Worm (Caenorhabditis elegans) whole organism, L3 larva: ENCODE measurements around the gene Y116A8C.43.

ENCODE experiments used
- R02D3.7 ChIP-seq: fragments of 150-350 bp; optimal IDR thresholded peaks from 2 replicates; lab custom pipeline; 2014; ENCODE audit warnings: missing biosample characterization, missing genetic modification characterization
- ceh-28 ChIP-seq: fragments of 150-350 bp; optimal IDR thresholded peaks from 2 replicates; lab custom pipeline; 2014; ENCODE audit warnings: missing biosample characterization, missing genetic modification reagents, missing genetic modification characterization
- ceh-82 ChIP-seq: fragments of 150-350 bp; optimal IDR thresholded peaks from 2 replicates; lab custom pipeline; 2014; ENCODE audit warnings: missing biosample characterization, missing genetic modification characterization
- ceh-9 ChIP-seq: sonication (generic microtip); optimal IDR thresholded peaks from 2 replicates; lab custom pipeline; 2018; ENCODE audit warnings: missing biosample characterization, missing genetic modification characterization
- daf-12 ChIP-seq: fragments of 150-350 bp; optimal IDR thresholded peaks from 2 replicates; lab custom pipeline; 2014; ENCODE audit warnings: missing biosample characterization, missing genetic modification reagents, missing genetic modification characterization
- egl-27 ChIP-seq: sonication (generic microtip); optimal IDR thresholded peaks from 4 replicates; lab custom pipeline; 2017; ENCODE audit warnings: missing biosample characterization, missing genetic modification reagents, missing genetic modification characterization
- elt-1 ChIP-seq: fragments of 150-350 bp; optimal IDR thresholded peaks from 2 replicates; lab custom pipeline; 2014; ENCODE audit warnings: missing biosample characterization, missing genetic modification characterization
- elt-2 ChIP-seq: sonication (generic microtip); optimal IDR thresholded peaks from 2 replicates; lab custom pipeline; 2016; ENCODE audit warnings: missing genetic modification reagents, mild to moderate bottlenecking, missing genetic modification characterization, missing compliant biosample characterization
- eor-1 ChIP-seq, 2 experiments: fragments of 150-350 bp; optimal IDR thresholded peaks; 2 replicates each; lab custom pipeline; 2014 to 2018; ENCODE audit warnings: missing biosample characterization in 2 of 2, missing genetic modification characterization in 2 of 2
- fkh-10 ChIP-seq: sonication (generic microtip); optimal IDR thresholded peaks from 2 replicates; lab custom pipeline; 2017; ENCODE audit warnings: missing biosample characterization, missing genetic modification reagents, missing genetic modification characterization
- fos-1 ChIP-seq: fragments of 150-350 bp; optimal IDR thresholded peaks from 2 replicates; lab custom pipeline; 2014; ENCODE audit warnings: missing biosample characterization, missing genetic modification characterization
- hmg-11 ChIP-seq: sonication (generic microtip); optimal IDR thresholded peaks from 2 replicates; lab custom pipeline; 2016; ENCODE audit warnings: missing genetic modification characterization, missing compliant biosample characterization
- jun-1 ChIP-seq: fragments of 150-350 bp; optimal IDR thresholded peaks from 2 replicates; lab custom pipeline; 2014; ENCODE audit warnings: missing biosample characterization, missing genetic modification reagents, missing genetic modification characterization
- lin-15B ChIP-seq: fragments of 150-350 bp; optimal IDR thresholded peaks from 2 replicates; lab custom pipeline; 2014; ENCODE audit warnings: missing biosample characterization, missing genetic modification characterization
- lin-39 ChIP-seq: fragments of 150-350 bp; optimal IDR thresholded peaks from 2 replicates; lab custom pipeline; 2018; ENCODE audit warnings: missing biosample characterization, missing genetic modification reagents, missing genetic modification characterization
- mml-1 ChIP-seq: fragments of 150-350 bp; sonication (generic microtip); optimal IDR thresholded peaks from 3 replicates; lab custom pipeline; 2014; ENCODE audit warnings: missing biosample characterization, missing genetic modification characterization
- nfya-1 ChIP-seq: sonication (generic microtip); optimal IDR thresholded peaks from 2 replicates; lab custom pipeline; 2017; ENCODE audit warnings: missing genetic modification characterization, mild to moderate bottlenecking, missing compliant biosample characterization, antibody characterized with exemption, moderate library complexity; ENCODE audit not compliant: insufficient read depth
- nhr-11 ChIP-seq: fragments of 150-350 bp; optimal IDR thresholded peaks from 2 replicates; lab custom pipeline; 2014; ENCODE audit warnings: missing biosample characterization, missing genetic modification characterization
- nhr-12 ChIP-seq: fragments of 150-350 bp; optimal IDR thresholded peaks from 2 replicates; lab custom pipeline; 2014; ENCODE audit warnings: missing biosample characterization, missing genetic modification characterization
- nhr-237 ChIP-seq: fragments of 150-350 bp; optimal IDR thresholded peaks from 2 replicates; lab custom pipeline; 2014; ENCODE audit warnings: missing biosample characterization, missing genetic modification characterization
- nhr-67 ChIP-seq: fragments of 150-350 bp; optimal IDR thresholded peaks from 2 replicates; lab custom pipeline; 2014; ENCODE audit warnings: missing biosample characterization, missing genetic modification characterization
- nhr-77 ChIP-seq: fragments of 150-350 bp; optimal IDR thresholded peaks from 2 replicates; lab custom pipeline; 2014; ENCODE audit warnings: missing biosample characterization, missing genetic modification characterization
- pha-4 ChIP-seq: fragments of 150-350 bp; optimal IDR thresholded peaks from 2 replicates; lab custom pipeline; 2014; ENCODE audit warnings: missing biosample characterization, missing genetic modification reagents, missing genetic modification characterization
- pqm-1 ChIP-seq: fragments of 150-350 bp; optimal IDR thresholded peaks from 2 replicates; lab custom pipeline; 2017; ENCODE audit warnings: missing biosample characterization, missing genetic modification characterization, inconsistent platforms
- sea-2 ChIP-seq: fragments of 150-350 bp; sonication (generic microtip); optimal IDR thresholded peaks from 4 replicates; lab custom pipeline; 2014; ENCODE audit warnings: missing biosample characterization, missing genetic modification reagents, missing genetic modification characterization
- skn-1 ChIP-seq: fragments of 150-350 bp; optimal IDR thresholded peaks from 2 replicates; lab custom pipeline; 2014; ENCODE audit warnings: missing biosample characterization, missing genetic modification characterization
- snpc-4 ChIP-seq: fragments of 150-350 bp; optimal IDR thresholded peaks from 2 replicates; lab custom pipeline; 2014; ENCODE audit warnings: missing biosample characterization, missing genetic modification characterization
- tbx-2 ChIP-seq: sonication (generic microtip); optimal IDR thresholded peaks from 2 replicates; lab custom pipeline; 2016; ENCODE audit warnings: mild to moderate bottlenecking, missing genetic modification characterization, missing compliant biosample characterization
- unc-62 ChIP-seq: fragments of 150-350 bp; sonication (generic microtip); optimal IDR thresholded peaks from 4 replicates; lab custom pipeline; 2014; ENCODE audit warnings: missing biosample characterization, missing genetic modification reagents, missing genetic modification characterization

Y116A8C.43 gene

DNA sequence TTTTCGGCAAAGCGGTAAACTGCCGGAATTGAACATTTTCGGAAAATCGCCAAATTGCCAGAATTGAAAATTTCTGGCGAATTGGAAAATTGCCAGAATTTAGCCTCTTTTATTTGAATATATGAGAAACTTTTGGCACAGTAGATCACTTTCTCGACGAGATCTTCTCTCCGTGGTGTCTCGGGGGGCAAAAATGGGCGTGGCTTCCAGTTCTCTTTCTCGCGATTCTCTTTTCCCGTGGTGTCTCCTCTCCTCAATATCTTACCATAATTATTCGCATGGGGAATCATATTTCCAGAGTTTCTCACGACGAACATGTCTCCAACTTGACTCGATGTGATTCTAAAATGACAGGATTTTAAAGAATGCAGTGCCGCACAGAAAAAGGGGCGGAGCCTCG, 10.5 kb downstream of the Y116A8C.43 start:
- TF ChIP-seq egl-27 (tag; lab: Kevin White, UChicago) (no peak), ceh-28 (tag; lab: Kevin White, UChicago) (no peak), nhr-237 (tag; lab: Kevin White, UChicago) (no peak), snpc-4 (tag; lab: Kevin White, UChicago) (no peak), nhr-11 (tag; lab: Kevin White, UChicago) (no peak), nhr-77 (no peak), unc-62 (GFP tag; lab: Kevin White, UChicago) (no peak), lin-39 (tag; lab: Kevin White, UChicago) (no peak), mml-1 (tag; lab: Kevin White, UChicago) (no peak), elt-1 (tag; lab: Kevin White, UChicago) (no peak), jun-1 (tag; lab: Kevin White, UChicago) (no peak), fos-1 (tag; lab: Kevin White, UChicago) (no peak), R02D3.7 (tag; lab: Kevin White, UChicago) (no peak), skn-1 (tag; lab: Kevin White, UChicago) (no peak), hmg-11 (tag; lab: Kevin White, UChicago) (no peak)

DNA sequence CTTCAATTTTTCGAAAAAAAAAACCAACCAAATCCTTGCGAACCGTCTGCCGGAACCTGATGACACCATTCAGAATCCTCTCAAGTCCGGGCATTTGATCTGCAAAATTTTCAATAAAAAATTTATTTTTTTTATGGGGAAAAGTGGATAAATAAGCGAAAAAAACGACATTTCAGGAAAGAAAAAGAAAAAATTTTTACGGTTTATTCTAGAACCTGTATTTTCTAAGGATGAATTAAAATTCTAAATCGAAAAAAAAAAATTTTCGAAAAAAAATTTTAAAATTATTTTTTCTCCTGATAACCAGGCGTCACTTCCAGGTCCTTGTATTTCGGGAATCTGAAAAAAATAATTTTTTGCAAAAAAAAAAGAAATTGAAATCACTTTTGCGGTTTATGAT, 11.5 kb downstream of the Y116A8C.43 start, which contains the start of gene bca-2:
bca-2 (minus strand) TSS at position 101 of the 400 bp plus-strand sequence.
- no peak for TF ChIP-seq ceh-9
- TF ChIP-seq, all 47 proteins: peak for 0

DNA sequence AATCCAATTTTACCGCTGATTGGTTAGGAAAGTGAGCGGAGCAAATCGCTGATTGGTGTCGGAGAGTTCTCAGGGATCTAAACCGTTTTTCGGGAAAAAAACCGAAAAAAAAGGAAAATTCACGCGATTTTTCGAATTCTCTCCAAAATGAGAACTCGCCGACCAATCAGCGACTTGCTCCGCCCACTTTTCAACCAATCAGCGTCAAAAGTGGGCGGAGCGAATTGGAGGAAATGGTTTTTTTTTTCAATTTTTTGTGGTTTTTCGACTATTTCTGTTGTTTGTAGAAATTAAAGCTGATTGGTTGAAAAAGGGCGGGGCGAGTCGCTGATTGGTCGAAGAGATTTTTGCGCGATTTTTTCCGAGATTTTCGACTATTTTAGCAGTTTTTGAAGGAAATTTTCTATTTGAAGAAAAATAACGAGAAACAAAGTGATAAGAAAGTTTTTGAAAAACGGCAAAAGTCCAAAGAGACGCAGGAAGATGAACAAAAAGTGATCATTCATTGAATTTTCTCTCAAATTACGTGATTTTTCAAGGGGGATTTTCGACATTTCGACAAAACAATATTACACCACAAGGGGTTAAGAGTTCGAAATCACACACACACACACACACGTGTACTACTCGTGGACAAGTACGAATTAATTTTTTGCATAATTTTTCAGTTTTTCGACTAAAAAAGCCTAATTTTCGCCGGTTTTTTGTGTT, 12.1 kb downstream of the Y116A8C.43 start:
- TF ChIP-seq nfya-1 (tag; lab: Kevin White, UChicago) (peak; percentile 92), sea-2 (GFP tag; lab: Kevin White, UChicago) (no peak), nhr-67 (tag; lab: Kevin White, UChicago) (no peak)

DNA sequence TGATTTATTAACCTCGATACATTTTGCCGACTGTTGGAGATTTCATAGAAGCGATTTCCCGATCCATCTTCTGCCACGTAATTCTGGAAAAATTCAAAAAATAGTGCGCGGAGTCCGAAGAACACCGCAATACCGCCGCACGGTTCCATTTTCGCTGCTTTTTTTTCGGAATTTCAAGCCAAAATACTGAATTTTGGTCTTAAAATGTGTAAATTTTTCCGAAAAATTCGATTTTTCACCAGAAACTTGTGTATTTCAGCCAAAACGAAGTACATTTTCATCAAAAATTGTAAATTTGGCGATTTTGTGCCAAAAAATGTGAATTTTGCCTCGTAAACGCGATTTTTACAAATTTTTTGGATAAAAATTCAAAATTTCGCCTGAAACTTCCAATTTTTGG, 14.5 kb downstream of the Y116A8C.43 start:
- no peak for TF ChIP-seq lin-15B (tag; lab: Kevin White, UChicago)
- no peak for TF ChIP-seq pqm-1
- TF ChIP-seq fkh-10 = no peak
- no peak for TF ChIP-seq pha-4 (tag; lab: Kevin White, UChicago)
- TF ChIP-seq sea-2 (GFP tag; lab: Kevin White, UChicago) = no peak
- TF ChIP-seq nhr-77 = no peak
- no peak for TF ChIP-seq egl-27 (tag; lab: Kevin White, UChicago)
- no peak for TF ChIP-seq nhr-12 (tag; lab: Kevin White, UChicago)
- no peak for TF ChIP-seq tbx-2
- no peak for TF ChIP-seq daf-12 (tag; lab: Kevin White, UChicago)
- no peak for TF ChIP-seq ceh-82 (tag; lab: Kevin White, UChicago)

DNA sequence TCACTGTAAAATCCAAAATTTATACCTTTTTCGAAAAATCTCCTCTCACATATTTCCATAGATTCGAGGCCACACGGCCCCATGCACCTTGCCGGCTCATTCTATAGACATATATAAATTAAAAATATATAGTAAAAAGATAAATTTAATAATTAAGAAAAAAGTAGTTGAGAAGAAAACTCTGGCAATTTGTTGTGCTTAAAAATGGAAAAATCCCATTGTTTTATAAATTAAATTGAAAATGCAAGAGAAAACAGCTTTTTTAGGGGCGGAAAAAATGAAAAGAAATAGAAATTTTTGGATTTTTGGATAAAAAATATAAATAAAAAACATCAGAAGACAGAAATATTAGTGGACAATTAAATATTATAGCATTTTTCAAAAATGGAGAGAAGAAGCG, 15.0 kb downstream of the Y116A8C.43 start, which contains the start of gene Y116A8C.30:
Y116A8C.30 (minus strand) TSS at position 101 of the 400 bp plus-strand sequence.
- no peak for TF ChIP-seq elt-2 (tag; lab: Kevin White, UChicago)
- no peak for TF ChIP-seq jun-1 (tag; lab: Kevin White, UChicago)
- TF ChIP-seq nhr-77 = no peak
- no peak for TF ChIP-seq fos-1 (tag; lab: Kevin White, UChicago)
- TF ChIP-seq skn-1 (tag; lab: Kevin White, UChicago) = no peak
- TF ChIP-seq eor-1 (tag; optimal IDR thresholded peaks at IDR 0.05; lab: Kevin White, UChicago) = no peak

DNA sequence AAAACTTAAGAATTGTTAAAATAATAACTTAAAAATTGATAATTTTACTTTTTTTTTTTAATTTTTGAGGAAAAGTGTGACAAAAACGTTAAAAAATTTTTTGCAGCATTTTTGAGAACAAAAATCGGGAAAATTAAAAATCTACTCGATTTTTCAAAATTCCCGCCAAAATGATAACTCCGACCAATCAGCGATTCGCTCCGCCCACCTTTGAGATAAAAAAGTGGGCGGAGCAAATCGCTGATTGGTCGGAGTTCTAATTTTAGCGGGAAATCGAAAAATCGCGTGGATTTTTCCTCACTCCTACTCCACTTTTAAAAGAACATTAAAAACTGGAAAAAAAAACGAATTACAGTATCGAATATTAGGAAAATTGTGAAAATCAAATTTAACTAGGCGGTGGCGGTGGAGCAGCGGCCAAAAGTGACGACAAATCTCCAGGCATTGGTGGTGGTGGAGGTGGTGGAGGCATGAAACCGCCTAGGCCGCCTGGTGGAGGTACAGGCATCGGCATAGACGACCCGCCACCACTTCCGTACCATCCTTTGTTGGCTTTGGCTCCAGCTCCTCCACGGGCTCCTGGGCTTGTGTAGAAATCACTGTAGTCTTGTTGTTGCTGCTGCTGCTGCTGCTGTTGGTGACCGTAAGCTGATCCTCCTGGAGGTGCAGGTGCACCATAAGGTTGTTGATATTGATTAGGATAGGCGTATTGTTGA, 15.7 kb downstream of the Y116A8C.43 start:
- TF ChIP-seq nfya-1 (tag; lab: Kevin White, UChicago) (peak; percentile 98), mml-1 (tag; lab: Kevin White, UChicago) (no peak)
